Worm (Caenorhabditis elegans): ENCODE measurements around the gene C17B7.5.

DNA sequence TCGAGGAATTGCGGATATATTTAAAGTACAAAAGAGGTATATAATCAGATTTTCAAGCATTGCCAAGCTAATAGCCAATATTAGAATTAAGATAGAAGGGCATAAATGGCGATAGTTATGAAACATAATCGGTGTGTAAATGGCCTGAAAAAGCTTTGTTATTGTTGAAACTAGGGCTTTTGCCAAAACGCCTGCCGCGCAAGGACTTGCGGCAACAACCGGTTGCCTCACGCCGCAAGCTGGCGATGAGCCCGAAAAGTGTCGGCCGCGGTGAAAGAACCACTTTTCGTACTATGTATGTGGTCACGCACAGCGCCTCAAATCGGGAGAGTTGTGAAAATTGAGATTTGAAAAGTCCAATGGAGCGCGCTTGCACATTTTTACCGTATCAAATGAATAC, 34.0 kb upstream of the C17B7.5 start:
- TF ChIP-seq skn-1 (tag; optimal IDR thresholded peaks at IDR 0.05): no peak
- no peak for TF ChIP-seq lir-3 (tag; optimal IDR thresholded peaks at IDR 0.05; ENCODE audit: poor library complexity)
- no peak for TF ChIP-seq aha-1 (tag; optimal IDR thresholded peaks at IDR 0.05)
